Fruit fly (Drosophila melanogaster) whole organism, embryonic: Measurements from ENCODE around the gene CG3703.

Source experiments
- Antp ChIP-seq: fragments of 200-800 bp; sonication (Bioruptor generic); optimal IDR thresholded peaks from 3 replicates; lab custom pipeline; 2016; ENCODE audit warnings: missing biosample characterization, missing genetic modification characterization
- Blimp-1 ChIP-seq: fragments of 200-800 bp; sonication (Bioruptor generic); optimal IDR thresholded peaks from 3 replicates; lab custom pipeline; 2018; ENCODE audit warnings: missing biosample characterization, missing genetic modification characterization, mild to moderate bottlenecking, moderate library complexity, missing genetic modification reagents
- CG10209 ChIP-seq: fragments of 200-800 bp; sonication (Bioruptor generic); optimal IDR thresholded peaks from 3 replicates; lab custom pipeline; 2017; ENCODE audit warnings: missing biosample characterization, mild to moderate bottlenecking, missing genetic modification characterization, missing genetic modification reagents
- CG10565 ChIP-seq: fragments of 200-800 bp; sonication (Bioruptor generic); optimal IDR thresholded peaks from 3 replicates; lab custom pipeline; 2016; ENCODE audit warnings: missing biosample characterization, mild to moderate bottlenecking, missing genetic modification characterization
- CG10979 ChIP-seq: fragments of 200-800 bp; sonication (Bioruptor generic); optimal IDR thresholded peaks from 2 replicates; lab custom pipeline; 2018; ENCODE audit warnings: missing biosample characterization, mild to moderate bottlenecking, missing genetic modification characterization, moderate library complexity
- CG11247 ChIP-seq: fragments of 200-800 bp; sonication (Bioruptor generic); IDR thresholded peaks from 2 replicates; pipeline ENCODE4 v1.3.6; 2022; ENCODE audit warnings: missing biosample characterization, missing genetic modification characterization
- CG12769 ChIP-seq: fragments of 200-800 bp; sonication (Bioruptor generic); optimal IDR thresholded peaks from 2 replicates; lab custom pipeline; 2019; ENCODE audit warnings: missing biosample characterization, mild to moderate bottlenecking, missing genetic modification characterization, moderate library complexity
- CG18011 ChIP-seq: fragments of 200-800 bp; sonication (Bioruptor generic); optimal IDR thresholded peaks from 2 replicates; lab custom pipeline; 2017; ENCODE audit warnings: missing biosample characterization, missing genetic modification characterization, mild to moderate bottlenecking, moderate library complexity, missing genotype
- CG32772 ChIP-seq: fragments of 200-800 bp; sonication (Bioruptor generic); IDR thresholded peaks from 2 replicates; pipeline ENCODE4 v1.3.6; 2022; ENCODE audit warnings: missing biosample characterization, missing genetic modification characterization
- CG4328 ChIP-seq: fragments of 200-800 bp; sonication (Bioruptor generic); optimal IDR thresholded peaks from 3 replicates; lab custom pipeline; 2017; ENCODE audit warnings: missing biosample characterization, missing genetic modification reagents, missing genetic modification characterization
- CG6689 ChIP-seq: fragments of 200-800 bp; sonication (Bioruptor generic); IDR thresholded peaks from 2 replicates; pipeline ENCODE4 v1.3.6; 2022; ENCODE audit warnings: missing biosample characterization, missing genetic modification characterization
- CG6765 ChIP-seq: fragments of 200-800 bp; sonication (Bioruptor generic); optimal IDR thresholded peaks from 3 replicates; lab custom pipeline; 2017; ENCODE audit warnings: missing biosample characterization, mild to moderate bottlenecking, missing genetic modification characterization
- CG8089 ChIP-seq: fragments of 200-800 bp; sonication (Bioruptor generic); optimal IDR thresholded peaks from 3 replicates; lab custom pipeline; 2016; ENCODE audit warnings: missing biosample characterization, missing genetic modification characterization
- Camta ChIP-seq: fragments of 200-800 bp; sonication (Bioruptor generic); optimal IDR thresholded peaks from 2 replicates; lab custom pipeline; 2016; ENCODE audit warnings: missing biosample characterization, missing genetic modification characterization
- Chrac-16 ChIP-seq: fragments of 200-800 bp; sonication (Bioruptor generic); optimal IDR thresholded peaks from 3 replicates; lab custom pipeline; 2016; ENCODE audit warnings: missing biosample characterization, missing genetic modification characterization
- Doc2 ChIP-seq: fragments of 200-800 bp; sonication (Bioruptor generic); IDR thresholded peaks from 2 replicates; pipeline ENCODE4 v1.3.6; 2022; ENCODE audit warnings: missing biosample characterization, missing genetic modification characterization
- E2f1 ChIP-seq: fragments of 200-800 bp; sonication (Bioruptor generic); IDR thresholded peaks from 2 replicates; pipeline ENCODE4 v1.3.6; 2022; ENCODE audit warnings: missing biosample characterization, missing genetic modification characterization
- H2.0 ChIP-seq: fragments of 200-800 bp; sonication (Bioruptor generic); IDR thresholded peaks from 2 replicates; pipeline ENCODE4 v1.3.6; 2022; ENCODE audit warnings: missing biosample characterization, missing genetic modification characterization
- HLH3B ChIP-seq: fragments of 200-800 bp; sonication (Bioruptor generic); IDR thresholded peaks from 2 replicates; pipeline ENCODE4 v1.3.6; 2022; ENCODE audit warnings: missing biosample characterization, missing genetic modification characterization
- Hand ChIP-seq: fragments of 200-800 bp; sonication (Bioruptor generic); optimal IDR thresholded peaks from 2 replicates; lab custom pipeline; 2017; ENCODE audit warnings: mild to moderate bottlenecking, missing biosample characterization, missing genetic modification reagents, missing genetic modification characterization
- Hmr ChIP-seq: fragments of 200-800 bp; sonication (Bioruptor generic); optimal IDR thresholded peaks from 3 replicates; lab custom pipeline; 2017; ENCODE audit warnings: mild to moderate bottlenecking, missing biosample characterization, missing genetic modification reagents, missing genetic modification characterization
- Mes4 ChIP-seq: fragments of 200-800 bp; sonication (Bioruptor generic); optimal IDR thresholded peaks from 2 replicates; lab custom pipeline; 2016; ENCODE audit warnings: missing biosample characterization, missing genetic modification characterization
- NFAT ChIP-seq: fragments of 200-800 bp; sonication (Bioruptor generic); IDR thresholded peaks from 2 replicates; pipeline ENCODE4 v1.3.6; 2022; ENCODE audit warnings: missing biosample characterization, missing genetic modification characterization
- NfI ChIP-seq: fragments of 200-800 bp; sonication (Bioruptor generic); optimal IDR thresholded peaks from 3 replicates; lab custom pipeline; 2018; ENCODE audit warnings: missing biosample characterization, mild to moderate bottlenecking, missing genetic modification characterization, moderate library complexity
- Scr ChIP-seq: fragments of 200-800 bp; sonication (Bioruptor generic); IDR thresholded peaks from 2 replicates; pipeline ENCODE4 v1.3.6; 2022; ENCODE audit warnings: missing biosample characterization, missing genetic modification characterization; ENCODE audit not compliant: partially characterized antibody
- Usf ChIP-seq: fragments of 200-800 bp; sonication (Bioruptor generic); optimal IDR thresholded peaks from 2 replicates; lab custom pipeline; 2017; ENCODE audit warnings: missing genotype, missing biosample characterization, missing genetic modification characterization
- ab ChIP-seq: fragments of 200-800 bp; sonication (Bioruptor generic); optimal IDR thresholded peaks from 2 replicates; lab custom pipeline; 2016; ENCODE audit warnings: missing biosample characterization, missing genetic modification characterization
- ase ChIP-seq: fragments of 200-800 bp; sonication (Bioruptor generic); IDR thresholded peaks from 3 replicates; pipeline ENCODE4 v1.3.6; 2022; ENCODE audit warnings: missing biosample characterization, missing genetic modification characterization
- cad ChIP-seq: fragments of >200 bp; optimal IDR thresholded peaks from 2 replicates; lab custom pipeline; 2017; ENCODE audit warnings: missing biosample characterization, missing genetic modification characterization
- croc ChIP-seq: fragments of 200-800 bp; sonication (Bioruptor generic); conservative IDR thresholded peaks from 3 replicates; pipeline ENCODE4 v1.3.6; 2022; ENCODE audit warnings: missing biosample characterization, missing genetic modification characterization
- disco-r ChIP-seq: fragments of 200-800 bp; sonication (Bioruptor generic); optimal IDR thresholded peaks from 2 replicates; lab custom pipeline; 2016; ENCODE audit warnings: missing biosample characterization, missing genetic modification characterization
- dm ChIP-seq: fragments of 200-800 bp; sonication (Bioruptor generic); optimal IDR thresholded peaks from 3 replicates; lab custom pipeline; 2016; ENCODE audit warnings: missing biosample characterization, missing genetic modification characterization
- en ChIP-seq: fragments of 200-800 bp; sonication (Bioruptor generic); optimal IDR thresholded peaks from 2 replicates; lab custom pipeline; 2016; ENCODE audit warnings: missing biosample characterization, missing genetic modification characterization
- ewg ChIP-seq: fragments of 200-800 bp; sonication (Bioruptor generic); optimal IDR thresholded peaks from 3 replicates; lab custom pipeline; 2017; ENCODE audit warnings: mild to moderate bottlenecking, missing biosample characterization, missing genetic modification reagents, missing genetic modification characterization
- gem ChIP-seq: fragments of 200-800 bp; sonication (Bioruptor generic); optimal IDR thresholded peaks from 2 replicates; lab custom pipeline; 2019; ENCODE audit warnings: missing biosample characterization, mild to moderate bottlenecking, missing genetic modification characterization, moderate library complexity
- gsb ChIP-seq: fragments of 200-800 bp; sonication (Bioruptor generic); IDR thresholded peaks from 2 replicates; pipeline ENCODE4 v1.3.6; 2022; ENCODE audit warnings: missing biosample characterization, missing genetic modification characterization
- hb ChIP-seq: fragments of 200-800 bp; sonication (Bioruptor generic); IDR thresholded peaks from 3 replicates; pipeline ENCODE4 v1.3.6; 2022; ENCODE audit warnings: missing biosample characterization, missing genetic modification characterization; ENCODE audit not compliant: partially characterized antibody
- hkb ChIP-seq, 2 experiments: fragments of 200-800 bp in 1 of 2; fragments of >200 bp in 1 of 2; sonication (Bioruptor generic) in 1 of 2; IDR thresholded peaks in 1 of 2; optimal IDR thresholded peaks in 1 of 2; 2 replicates each; pipeline versions ENCODE4 v1.3.6 to Lab custom; 2017 to 2022; ENCODE audit warnings: missing biosample characterization in 1 of 2, missing genetic modification characterization in 1 of 2
- jumu ChIP-seq: fragments of 200-800 bp; sonication (Bioruptor generic); optimal IDR thresholded peaks from 3 replicates; lab custom pipeline; 2016; ENCODE audit warnings: missing biosample characterization, missing genetic modification characterization
- kay ChIP-seq: fragments of 200-800 bp; sonication (Bioruptor generic); optimal IDR thresholded peaks from 2 replicates; lab custom pipeline; 2016; ENCODE audit warnings: missing biosample characterization, missing genetic modification characterization
- lmd ChIP-seq: fragments of 200-800 bp; sonication (Bioruptor generic); IDR thresholded peaks from 2 replicates; pipeline ENCODE4 v1.3.6; 2022; ENCODE audit warnings: missing biosample characterization, missing genetic modification characterization
- lov ChIP-seq, 2 experiments: fragments of 200-800 bp in 1 of 2; fragments of >200 bp in 1 of 2; sonication (Bioruptor generic) in 1 of 2; IDR thresholded peaks in 1 of 2; optimal IDR thresholded peaks in 1 of 2; 2 replicates in 1 of 2; 3 replicates in 1 of 2; pipeline versions ENCODE4 v1.3.6 to Lab custom; 2017 to 2022; ENCODE audit warnings: missing biosample characterization in 1 of 2, missing genetic modification characterization in 1 of 2
- nerfin-1 ChIP-seq: fragments of 200-800 bp; sonication (Bioruptor generic); optimal IDR thresholded peaks from 3 replicates; lab custom pipeline; 2019; ENCODE audit warnings: missing biosample characterization, mild to moderate bottlenecking, missing genetic modification characterization, moderate library complexity
- nom ChIP-seq: fragments of 200-800 bp; sonication (Bioruptor generic); optimal IDR thresholded peaks from 2 replicates; lab custom pipeline; 2017; ENCODE audit warnings: missing biosample characterization, missing genetic modification characterization, mild to moderate bottlenecking, moderate library complexity, missing genetic modification reagents
- pho ChIP-seq: fragments of 200-800 bp; sonication (Bioruptor generic); optimal IDR thresholded peaks from 2 replicates; lab custom pipeline; 2016; ENCODE audit warnings: missing biosample characterization, missing genetic modification characterization
- pzg ChIP-seq: fragments of 200-800 bp; sonication (Bioruptor generic); optimal IDR thresholded peaks from 3 replicates; lab custom pipeline; 2018; ENCODE audit warnings: missing biosample characterization, mild to moderate bottlenecking, missing genetic modification characterization, moderate library complexity
- shn ChIP-seq: fragments of 200-800 bp; sonication (Bioruptor generic); optimal IDR thresholded peaks from 3 replicates; lab custom pipeline; 2016; ENCODE audit warnings: missing biosample characterization, missing genetic modification characterization
- slbo ChIP-seq: fragments of 200-800 bp; sonication (Bioruptor generic); IDR thresholded peaks from 2 replicates; pipeline ENCODE4 v1.3.6; 2022; ENCODE audit warnings: missing biosample characterization, missing genetic modification characterization
- tna ChIP-seq: fragments of 200-800 bp; sonication (Bioruptor generic); IDR thresholded peaks from 2 replicates; pipeline ENCODE4 v1.3.6; 2022; ENCODE audit warnings: missing biosample characterization, missing genetic modification characterization; ENCODE audit not compliant: partially characterized antibody
- wek ChIP-seq: fragments of 200-800 bp; sonication (Bioruptor generic); optimal IDR thresholded peaks from 3 replicates; lab custom pipeline; 2018; ENCODE audit warnings: missing biosample characterization, mild to moderate bottlenecking, missing genetic modification characterization, moderate library complexity

CG3703 gene

dm6 chrX:966818-967217 lies 21.2 kb upstream of the CG3703 start (continued):
- TF ChIP-seq NFAT (GFP tag; lab: Robert Waterston, UW) (no peak), hkb (optimal IDR thresholded peaks at IDR 0.05; lab: Kevin White, UChicago) (no peak), hkb (GFP tag; IDR thresholded peaks at IDR 0.05; lab: Robert Waterston, UW) (0 out of 2 replicates have a peak, but pooled peaks have one; percentile 24), slbo (GFP tag; lab: Robert Waterston, UW) (peak; percentile 56), HLH3B (GFP tag; lab: Robert Waterston, UW) (peak; percentile 59), disco-r (no peak), croc (no peak), pho (GFP tag; lab: Kevin White, UChicago) (no peak), Chrac-16 (GFP tag; lab: Kevin White, UChicago) (no peak), ase (GFP tag; lab: Robert Waterston, UW) (peak; percentile 31; the same call in 1 of the 3 replicates), CG10209 (GFP tag; lab: Kevin White, UChicago) (peak; percentile 23), H2.0 (no peak), NfI (GFP tag; lab: Kevin White, UChicago) (peak; percentile 26), nom (GFP tag; lab: Kevin White, UChicago) (no peak), CG6765 (GFP tag; lab: Kevin White, UChicago) (no peak), pzg (no peak), Scr (GFP tag; lab: Robert Waterston, UW) (no peak), CG10565 (no peak), CG6689 (0 out of 2 replicates have a peak, but pooled peaks have one; percentile 27), Usf (GFP tag; lab: Kevin White, UChicago) (no peak), wek (GFP tag; lab: Kevin White, UChicago) (no peak), shn (no peak), CG4328 (GFP tag; lab: Kevin White, UChicago) (no peak), Hmr (peak; percentile 60), lov (optimal IDR thresholded peaks at IDR 0.05; lab: Kevin White, UChicago) (no peak), lov (GFP tag; IDR thresholded peaks at IDR 0.05; lab: Robert Waterston, UW) (no peak), CG32772 (peak; percentile 31; the same call in 1 of the 2 replicates), ewg (GFP tag; lab: Kevin White, UChicago) (no peak), Mes4 (GFP tag; lab: Kevin White, UChicago) (no peak), jumu (GFP tag; lab: Kevin White, UChicago) (no peak), dm (no peak), CG10979 (no peak), Doc2 (GFP tag; lab: Robert Waterston, UW) (no peak), CG8089 (GFP tag; lab: Kevin White, UChicago) (no peak), gem (peak; percentile 54), CG12769 (tag; lab: Kevin White, UChicago) (peak; percentile 66), Hand (GFP tag; lab: Kevin White, UChicago) (peak; percentile 22), Blimp-1 (GFP tag; lab: Kevin White, UChicago) (peak; percentile 4), hb (GFP tag; lab: Robert Waterston, UW) (no peak), cad (GFP tag; lab: Kevin White, UChicago) (no peak), kay (GFP tag; lab: Kevin White, UChicago) (no peak), ab (GFP tag; lab: Kevin White, UChicago) (no peak), nerfin-1 (no peak), E2f1 (GFP tag; lab: Robert Waterston, UW) (0 out of 2 replicates have a peak, but pooled peaks have one; percentile 9), CG18011 (GFP tag; lab: Kevin White, UChicago) (no peak), lmd (peak; percentile 46; the same call in 1 of the 2 replicates), en (GFP tag; lab: Kevin White, UChicago) (no peak), CG11247 (0 out of 2 replicates have a peak, but pooled peaks have one; percentile 20), gsb (GFP tag; lab: Robert Waterston, UW) (no peak), Camta (GFP tag; lab: Kevin White, UChicago) (no peak), tna (GFP tag; lab: Robert Waterston, UW) (no peak), Antp (no peak)
